Fruit fly (Drosophila melanogaster) whole organism, wandering third instar larva: Measurements from ENCODE around the gene Galphaf.

Experiments used
- Rel ChIP-seq, 2 experiments: fragments of 200-800 bp; sonication (Bioruptor generic) in 1 of 2; optimal IDR thresholded peaks; 2 replicates in 1 of 2; 3 replicates in 1 of 2; lab custom pipeline; 2016 to 2019; ENCODE audit warnings: mild to moderate bottlenecking in 2 of 2, missing biosample characterization in 2 of 2, missing genetic modification characterization in 2 of 2, moderate library complexity in 1 of 2
- usp ChIP-seq: fragments of >200 bp; optimal IDR thresholded peaks from 2 replicates; lab custom pipeline; 2017; ENCODE audit warnings: missing biosample characterization, missing genetic modification characterization

- TF ChIP-seq Rel (GFP tag; optimal IDR thresholded peaks at IDR 0.05; lab: Kevin White, UChicago) (peak; percentile 74), Rel (tag; optimal IDR thresholded peaks at IDR 0.05; lab: Kevin White, UChicago) (peak; percentile 68), usp (GFP tag; lab: Kevin White, UChicago) (no peak)
Observed at dm6 chr3L:16659959-16660870, 7.5 kb downstream of the Galphaf start.
